Worm (Caenorhabditis elegans) whole organism, L4/young adult: ENCODE results near the gene sre-35.

Source experiments
- dao-5 ChIP-seq: sonication (generic microtip); optimal IDR thresholded peaks from 2 replicates; lab custom pipeline; 2016; ENCODE audit warnings: missing genotype, missing genetic modification characterization, moderate library complexity, missing compliant biosample characterization
- him-1 ChIP-seq: sonication (generic microtip); optimal IDR thresholded peaks from 2 replicates; lab custom pipeline; 2016; ENCODE audit warnings: missing genotype, missing genetic modification reagents, missing genetic modification characterization, missing compliant biosample characterization

- TF ChIP-seq him-1, result no peak
- TF ChIP-seq dao-5 (tag; lab: Kevin White, UChicago), result no peak
These were observed 32.4 kb upstream of the sre-35 start, which contains the start of gene F15A4.10 for ce11 chrII:12485060-12485459.
